Worm (Caenorhabditis elegans) whole organism, L4/young adult: ENCODE results near the gene swip-10.

Source experiments
- dao-5 ChIP-seq: sonication (generic microtip); optimal IDR thresholded peaks from 2 replicates; lab custom pipeline; 2016; ENCODE audit warnings: missing genotype, missing genetic modification characterization, moderate library complexity, missing compliant biosample characterization
- him-1 ChIP-seq: sonication (generic microtip); optimal IDR thresholded peaks from 2 replicates; lab custom pipeline; 2016; ENCODE audit warnings: missing genotype, missing genetic modification reagents, missing genetic modification characterization, missing compliant biosample characterization

DNA sequence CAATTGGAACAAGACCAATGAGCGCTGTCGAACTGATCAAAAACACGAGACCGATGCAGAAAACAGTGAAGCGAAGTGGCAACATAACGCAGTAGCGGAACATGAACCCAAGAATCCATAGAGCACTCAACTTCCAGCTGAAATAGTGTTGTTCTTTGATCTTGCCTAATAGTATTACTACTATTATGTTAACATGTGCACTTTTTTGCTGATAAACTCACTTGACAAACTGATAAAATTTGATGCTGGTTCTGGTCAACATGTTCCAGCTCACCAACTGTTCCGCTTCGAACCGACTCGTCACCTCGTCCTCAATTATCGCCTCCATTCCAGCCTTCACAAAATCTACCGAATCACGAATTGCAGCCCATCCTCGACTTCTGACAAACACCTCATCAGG lies 49.8 kb downstream of the swip-10 start:
- no peak for TF ChIP-seq him-1
- no peak for TF ChIP-seq dao-5 (tag; lab: Kevin White, UChicago)
